Worm (Caenorhabditis elegans): ENCODE data around the gene K08H2.10.

K08H2.10 gene

DNA sequence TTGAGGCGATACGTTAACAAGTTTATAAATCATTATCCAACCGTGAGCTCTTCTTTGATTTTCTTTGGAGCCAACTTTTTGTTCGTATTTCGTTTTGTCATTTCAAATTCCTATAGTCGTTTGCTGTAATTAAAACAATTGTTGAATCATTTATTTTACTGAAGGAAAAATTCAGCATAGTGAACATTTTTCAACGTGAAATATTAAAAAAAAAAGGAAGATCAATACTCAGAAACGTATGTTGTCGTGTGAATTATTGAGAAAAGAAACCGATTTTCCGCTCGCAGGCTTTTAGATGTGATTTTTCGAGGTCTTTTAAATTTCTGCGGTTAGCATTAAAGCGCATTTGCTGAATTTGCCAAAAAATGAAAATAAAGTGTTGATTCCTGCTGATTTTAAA, 21.3 kb downstream of the K08H2.10 start, which contains the start of gene phf-33:
Gene phf-33 (minus strand): TSS at position 101 of the 400 bp plus-strand sequence.
- no peak for TF ChIP-seq elt-2 (tag; optimal IDR thresholded peaks at IDR 0.05)
- no peak for TF ChIP-seq fkh-6 (tag; optimal IDR thresholded peaks at IDR 0.05)
- no peak for TF ChIP-seq gmeb-2 (tag; optimal IDR thresholded peaks at IDR 0.05)
- no peak for TF ChIP-seq rnt-1 (tag; optimal IDR thresholded peaks at IDR 0.05)
- TF ChIP-seq C08G9.2 (tag; optimal IDR thresholded peaks at IDR 0.05), result no peak
- no peak for TF ChIP-seq che-1 (tag; optimal IDR thresholded peaks at IDR 0.05)
- TF ChIP-seq pros-1 (tag; optimal IDR thresholded peaks at IDR 0.05), result no peak
- TF ChIP-seq unc-86 (tag; optimal IDR thresholded peaks at IDR 0.05), result no peak
- TF ChIP-seq unc-42 (tag; optimal IDR thresholded peaks at IDR 0.05), result no peak
- no peak for TF ChIP-seq madf-2 (tag; optimal IDR thresholded peaks at IDR 0.05)
- TF ChIP-seq sox-2 (GFP tag; IDR thresholded peaks at IDR 0.05), result no peak
- TF ChIP-seq lin-11 (tag; optimal IDR thresholded peaks at IDR 0.05), result no peak

DNA sequence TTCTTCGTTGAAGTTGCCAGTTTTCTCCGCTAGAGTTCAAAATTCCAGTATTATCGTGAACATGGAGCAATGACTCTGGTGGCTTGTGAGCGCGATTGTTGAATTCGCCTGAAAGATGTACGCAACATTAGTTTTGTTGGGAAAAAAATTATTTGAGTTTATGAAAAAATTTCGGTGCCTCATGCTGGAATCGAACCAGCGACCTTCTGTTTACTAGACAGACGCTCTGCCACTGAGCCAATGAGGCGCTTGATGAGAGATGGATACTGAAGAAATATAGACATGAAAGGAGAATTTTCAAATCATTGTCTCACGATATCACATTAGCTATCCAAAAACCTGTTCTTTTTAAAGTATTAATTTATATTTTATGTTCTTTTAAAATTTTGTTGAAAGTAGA, 25.9 kb downstream of the K08H2.10 start:
- no peak for TF ChIP-seq syd-9 (tag; optimal IDR thresholded peaks at IDR 0.05)
- no peak for TF ChIP-seq ceh-31 (tag; optimal IDR thresholded peaks at IDR 0.05)
- TF ChIP-seq ceh-19 (GFP tag; optimal IDR thresholded peaks at IDR 0.05), result no peak
- TF ChIP-seq rnt-1 (tag; optimal IDR thresholded peaks at IDR 0.05), result no peak
- no peak for TF ChIP-seq hlh-13 (GFP tag; optimal IDR thresholded peaks at IDR 0.05)

DNA sequence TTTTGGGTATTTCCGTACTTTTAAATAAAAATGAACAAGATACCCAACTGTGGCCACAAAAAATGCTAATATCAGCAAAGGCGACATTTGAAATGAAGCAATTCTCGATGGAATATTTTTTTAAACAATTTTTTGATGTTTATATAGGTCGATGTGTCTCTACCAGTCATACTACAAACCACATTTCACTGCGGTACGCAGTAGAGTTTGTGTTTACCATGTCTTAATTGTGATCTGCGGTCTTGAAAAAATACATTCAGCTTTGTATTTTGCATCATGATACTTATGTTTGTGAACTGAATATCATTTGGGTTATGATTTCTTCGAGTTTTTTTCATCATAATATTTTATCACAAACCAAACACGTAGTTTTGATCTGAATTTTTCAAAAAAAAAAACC, 26.5 kb downstream of the K08H2.10 start, which contains the start of gene cyp-14A4:
Gene cyp-14A4 (minus strand): TSS at position 107 of the 400 bp plus-strand sequence.
- no peak for TF ChIP-seq fkh-10 (GFP tag; optimal IDR thresholded peaks at IDR 0.05)

DNA sequence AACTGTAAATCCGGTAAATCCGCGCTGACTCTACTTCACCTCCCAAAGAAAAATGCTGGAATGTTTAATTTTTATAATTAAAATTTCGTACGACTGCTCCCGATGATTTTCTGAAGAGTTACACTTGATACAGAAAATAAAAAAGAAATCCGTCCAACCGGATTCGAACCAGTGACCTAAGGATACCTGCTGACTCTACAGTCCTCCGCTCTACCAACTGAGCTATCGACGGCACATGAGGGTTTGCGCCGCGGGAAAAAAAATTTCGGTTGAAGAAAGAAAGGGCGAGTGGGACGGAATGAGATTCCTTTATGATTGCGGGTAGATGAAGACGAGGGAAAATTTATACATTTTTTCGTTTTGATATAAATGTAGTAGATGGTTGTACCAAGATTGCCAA, 27.0 kb downstream of the K08H2.10 start:
- no peak for TF ChIP-seq C38D4.7 (GFP tag; optimal IDR thresholded peaks at IDR 0.05)
- no peak for TF ChIP-seq C08G9.2 (tag; optimal IDR thresholded peaks at IDR 0.05)
- TF ChIP-seq nfya-1 (tag; optimal IDR thresholded peaks at IDR 0.05), result no peak
- TF ChIP-seq nhr-11 (tag; optimal IDR thresholded peaks at IDR 0.05), result no peak
- TF ChIP-seq odd-2 (tag; optimal IDR thresholded peaks at IDR 0.05), result no peak
- TF ChIP-seq rnt-1 (tag; optimal IDR thresholded peaks at IDR 0.05), result no peak
- no peak for TF ChIP-seq ceh-19 (GFP tag; optimal IDR thresholded peaks at IDR 0.05)
- no peak for TF ChIP-seq sox-4 (tag; optimal IDR thresholded peaks at IDR 0.05)
- no peak for TF ChIP-seq elt-2 (tag; optimal IDR thresholded peaks at IDR 0.05)
- TF ChIP-seq tbx-7 (tag; optimal IDR thresholded peaks at IDR 0.05), result no peak
- no peak for TF ChIP-seq sdc-2 (tag; optimal IDR thresholded peaks at IDR 0.05)
- TF ChIP-seq T23F11.4 (GFP tag; optimal IDR thresholded peaks at IDR 0.05), result no peak
- TF ChIP-seq dve-1 (tag; optimal IDR thresholded peaks at IDR 0.05), result no peak
- TF ChIP-seq ceh-31 (tag; optimal IDR thresholded peaks at IDR 0.05), result no peak
- no peak for TF ChIP-seq ceh-2 (tag; optimal IDR thresholded peaks at IDR 0.05)
- TF ChIP-seq pha-2 (tag; optimal IDR thresholded peaks at IDR 0.05), result no peak
- no peak for TF ChIP-seq hlh-15 (tag; optimal IDR thresholded peaks at IDR 0.05)

DNA sequence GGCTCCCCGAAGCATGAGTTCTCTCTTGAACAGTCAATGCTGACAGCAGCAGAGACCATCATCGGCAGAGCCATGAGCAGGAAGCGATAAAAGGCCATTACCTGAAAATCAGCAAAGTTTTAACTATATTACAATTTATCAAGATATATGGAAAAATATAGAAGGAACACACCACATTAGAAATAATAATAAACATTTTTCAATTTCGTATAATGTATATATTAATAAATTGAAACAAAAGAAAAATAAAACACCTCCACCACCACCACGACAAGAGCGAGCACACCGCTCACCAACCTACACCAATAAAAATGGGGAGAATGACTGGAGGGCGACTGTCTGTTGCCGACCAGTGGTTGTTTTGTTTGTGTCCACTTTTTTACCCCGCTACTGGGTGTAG, 28.9 kb downstream of the K08H2.10 start, which contains the start of gene R04D3.2:
Gene R04D3.2 (minus strand): TSS at position 101 of the 400 bp plus-strand sequence.
- TF ChIP-seq eyg-1 (tag; optimal IDR thresholded peaks at IDR 0.05) (no peak), elt-2 (tag; optimal IDR thresholded peaks at IDR 0.05) (no peak), ceh-14 (tag; optimal IDR thresholded peaks at IDR 0.05) (no peak), ttx-3 (tag; optimal IDR thresholded peaks at IDR 0.05) (no peak), tbx-7 (tag; optimal IDR thresholded peaks at IDR 0.05) (no peak), pax-1 (tag; optimal IDR thresholded peaks at IDR 0.05) (no peak), fkh-6 (tag; optimal IDR thresholded peaks at IDR 0.05) (no peak), ceh-18 (tag; optimal IDR thresholded peaks at IDR 0.05) (no peak)
